Fruit fly (Drosophila melanogaster): ENCODE data around the gene CkIalpha.

CkIalpha gene

DNA sequence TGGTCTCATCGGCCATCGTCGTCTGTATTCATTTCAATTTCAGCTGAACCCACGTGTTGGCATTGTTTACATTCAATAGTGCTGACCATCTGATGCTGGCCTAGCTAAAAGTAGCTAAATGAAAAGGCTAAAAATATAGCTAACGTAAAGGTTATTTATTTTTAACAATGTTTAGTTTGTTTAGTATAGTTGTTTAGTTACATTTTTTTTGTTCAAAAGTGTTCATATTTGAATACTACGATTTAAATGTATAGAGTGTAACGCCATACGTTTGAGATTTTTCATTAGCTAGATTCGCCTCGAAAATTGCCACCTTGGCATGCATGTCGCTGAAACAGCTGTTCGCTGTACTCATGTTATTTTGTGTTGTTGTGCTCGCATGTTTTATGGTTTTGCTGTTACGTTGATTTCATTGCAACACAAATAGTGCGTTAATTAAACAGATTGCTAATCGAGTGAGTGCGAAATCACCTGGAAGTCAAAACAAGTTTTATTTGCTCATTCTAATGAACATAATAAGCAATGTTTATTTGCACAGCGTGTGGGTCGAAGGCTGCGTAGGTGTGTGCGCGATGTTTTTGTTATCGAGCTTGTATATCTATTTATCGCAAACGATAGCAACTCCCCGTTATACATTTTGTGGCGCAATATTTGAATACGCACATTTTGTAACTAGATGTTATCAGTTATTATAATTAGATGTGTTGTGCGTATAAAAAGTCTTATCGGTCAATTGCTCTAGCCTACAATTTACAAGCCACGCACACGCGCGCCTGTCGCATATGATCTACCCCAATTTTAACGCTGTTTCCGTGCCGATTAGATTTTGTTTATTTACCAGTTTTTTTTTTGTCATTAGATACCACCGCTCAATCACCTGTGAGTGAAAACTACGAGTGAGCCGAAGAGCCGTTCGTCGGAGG is 41.6 kb upstream of the CkIalpha start, which contains the start of the genes CG1463 and Fpgs1 (continued):
- TF ChIP-seq CG15601 (tag; optimal IDR thresholded peaks at IDR 0.05) (no peak), jumu (GFP tag; optimal IDR thresholded peaks at IDR 0.05) (peak; percentile 12), HLHmδ (GFP tag; optimal IDR thresholded peaks at IDR 0.05) (no peak), abd-A (tag; optimal IDR thresholded peaks at IDR 0.05) (no peak), CG43689 (GFP tag; IDR thresholded peaks at IDR 0.05) (no peak), CG1233 (GFP tag; optimal IDR thresholded peaks at IDR 0.05) (no peak), CrebB (tag; optimal IDR thresholded peaks at IDR 0.05) (no peak), Dip2 (GFP tag; IDR thresholded peaks at IDR 0.05) (no peak), lab (GFP tag; optimal IDR thresholded peaks at IDR 0.05) (peak; percentile 58), hb (GFP tag; IDR thresholded peaks at IDR 0.05; ENCODE audit: partially characterized antibody) (no peak; the same call in 2 of the 3 replicates), eve (GFP tag; optimal IDR thresholded peaks at IDR 0.05) (no peak), dati (GFP tag; IDR thresholded peaks at IDR 0.05) (no peak), CG16863 (GFP tag; optimal IDR thresholded peaks at IDR 0.05) (no peak), CG3407 (GFP tag; optimal IDR thresholded peaks at IDR 0.05) (no peak), vfl (GFP tag; optimal IDR thresholded peaks at IDR 0.05) (no peak), fru (optimal IDR thresholded peaks at IDR 0.05) (no peak), CG10366 (GFP tag; IDR thresholded peaks at IDR 0.05) (no peak), CG9437 (GFP tag; optimal IDR thresholded peaks at IDR 0.05) (peak; percentile 32), knrl (GFP tag; IDR thresholded peaks at IDR 0.05; ENCODE audit: partially characterized antibody) (0 out of 3 replicates have a peak, but pooled peaks have one; percentile 12), tin (GFP tag; optimal IDR thresholded peaks at IDR 0.05) (peak; percentile 2), CG2678 (tag; optimal IDR thresholded peaks at IDR 0.05) (no peak), dmrt99B (tag; optimal IDR thresholded peaks at IDR 0.05) (no peak), danr (GFP tag; IDR thresholded peaks at IDR 0.05) (no peak), btn (GFP tag; optimal IDR thresholded peaks at IDR 0.05) (no peak), kni (GFP tag; optimal IDR thresholded peaks at IDR 0.05) (no peak), Meics (GFP tag; optimal IDR thresholded peaks at IDR 0.05) (no peak), zfh1 (GFP tag; IDR thresholded peaks at IDR 0.05) (no peak), sisA (GFP tag; IDR thresholded peaks at IDR 0.05) (no peak), CG34422 (GFP tag; IDR thresholded peaks at IDR 0.05) (peak; percentile 47; the same call in 1 of the 3 replicates), Hsf (GFP tag; optimal IDR thresholded peaks at IDR 0.05) (peak; percentile 3), gce (GFP tag; IDR thresholded peaks at IDR 0.05) (peak; percentile 30; the same call in 1 of the 3 replicates), disco-r (GFP tag; optimal IDR thresholded peaks at IDR 0.05) (no peak), sug (tag; optimal IDR thresholded peaks at IDR 0.05) (peak; percentile 30), h (optimal IDR thresholded peaks at IDR 0.05) (no peak), CG8281 (tag; optimal IDR thresholded peaks at IDR 0.05) (no peak), fd3F (GFP tag; optimal IDR thresholded peaks at IDR 0.05) (no peak), CG18011 (GFP tag; optimal IDR thresholded peaks at IDR 0.05) (no peak), Dll (GFP tag; IDR thresholded peaks at IDR 0.05; ENCODE audit: partially characterized antibody) (peak; percentile 44; the same call in 1 of the 4 replicates), mam (GFP tag; optimal IDR thresholded peaks at IDR 0.05) (peak; percentile 34), zen2 (GFP tag; IDR thresholded peaks at IDR 0.05; ENCODE audit: partially characterized antibody) (no peak; the same call in 1 of the 3 replicates), CG15011 (GFP tag; optimal IDR thresholded peaks at IDR 0.05) (no peak), nmo (GFP tag; optimal IDR thresholded peaks at IDR 0.05) (peak; percentile 59), CG1792 (GFP tag; optimal IDR thresholded peaks at IDR 0.05) (no peak), Doc2 (GFP tag; IDR thresholded peaks at IDR 0.05) (no peak), vvl (GFP tag; IDR thresholded peaks at IDR 0.05) (no peak), Vsx1 (GFP tag; optimal IDR thresholded peaks at IDR 0.05) (no peak), slp2 (GFP tag; optimal IDR thresholded peaks at IDR 0.05) (no peak), jigr1 (GFP tag; IDR thresholded peaks at IDR 0.05) (no peak), zfh2 (GFP tag; optimal IDR thresholded peaks at IDR 0.05) (peak; percentile 38), row (GFP tag; IDR thresholded peaks at IDR 0.05) (peak; percentile 88)

Measured in whole organism, embryonic.